Fruit fly (Drosophila melanogaster): ENCODE measurements around the gene CG7781.

DNA sequence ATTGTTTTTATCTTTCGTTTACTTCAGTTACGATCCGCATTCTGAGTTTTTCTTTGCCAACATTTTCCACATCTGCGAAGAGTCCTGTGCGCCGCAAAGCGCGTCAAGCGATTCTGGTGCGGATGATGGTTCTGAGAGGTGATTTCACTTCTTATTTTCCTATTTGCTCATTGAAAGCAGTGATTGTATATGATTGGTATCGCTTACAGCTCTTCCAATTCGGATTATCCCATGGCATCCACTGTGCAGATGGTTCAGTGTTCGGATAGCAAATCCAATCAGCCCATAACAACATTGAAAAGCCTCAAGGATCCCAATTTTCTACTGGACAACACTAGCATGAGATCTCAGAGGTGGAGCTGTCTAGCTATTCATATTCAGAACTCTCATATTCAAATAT, 20.6 kb downstream of the CG7781 start:
- no peak for TF ChIP-seq psq (optimal IDR thresholded peaks at IDR 0.05)
- TF ChIP-seq h (optimal IDR thresholded peaks at IDR 0.05) = no peak
